Worm (Caenorhabditis elegans): Measurements from ENCODE around the gene sdc-1.
A peak's percentile ranks its signal among the peaks of the same experiment; 100 is the strongest.

The sdc-1 gene

ce11 chrX:16271147-16271546 lies 4.4 kb upstream of the sdc-1 start (continued):
- TF ChIP-seq F13H6.1 (tag; optimal IDR thresholded peaks at IDR 0.05) = peak; percentile 17
- no peak for TF ChIP-seq lin-11 (tag; optimal IDR thresholded peaks at IDR 0.05)
- TF ChIP-seq nhr-129 (tag; optimal IDR thresholded peaks at IDR 0.05) = peak; percentile 23
- no peak for TF ChIP-seq Y55F3AM.14 (GFP tag; optimal IDR thresholded peaks at IDR 0.05)

- TF ChIP-seq ztf-11 (tag; optimal IDR thresholded peaks at IDR 0.05) = no peak
- TF ChIP-seq lin-39 (tag; optimal IDR thresholded peaks at IDR 0.05) = no peak
- no peak for TF ChIP-seq snpc-4 (tag; optimal IDR thresholded peaks at IDR 0.05)
- TF ChIP-seq peb-1 (tag; optimal IDR thresholded peaks at IDR 0.05) = no peak
- no peak for TF ChIP-seq nhr-237 (tag; optimal IDR thresholded peaks at IDR 0.05)
- no peak for TF ChIP-seq aly-2 (tag; optimal IDR thresholded peaks at IDR 0.05)
Measured at ce11 chrX:16283103-16283502, 7.5 kb downstream of the sdc-1 start, which contains the start of gene F52E10.2. Gene F52E10.2 (minus strand): TSS chrX:16283203.

- TF ChIP-seq sma-3 (GFP tag; optimal IDR thresholded peaks at IDR 0.05) = peak; percentile 0
- TF ChIP-seq snpc-4 (tag; optimal IDR thresholded peaks at IDR 0.05) = no peak
Measured at ce11 chrX:16285151-16285550, 9.6 kb downstream of the sdc-1 start.

ce11 chrX:16289635-16290034 lies 14.1 kb downstream of the sdc-1 start:
- TF ChIP-seq R02D3.7 (tag; optimal IDR thresholded peaks at IDR 0.05) (no peak), ztf-1 (GFP tag; conservative IDR thresholded peaks at IDR 0.05) (no peak), snpc-4 (tag; optimal IDR thresholded peaks at IDR 0.05) (peak; percentile 75)

ce11 chrX:16290536-16290935 lies 15.0 kb downstream of the sdc-1 start:
- TF ChIP-seq sma-3 (GFP tag; optimal IDR thresholded peaks at IDR 0.05) (peak; percentile 11), crh-2 (tag; optimal IDR thresholded peaks at IDR 0.05) (peak; percentile 25), sma-9 (GFP tag; optimal IDR thresholded peaks at IDR 0.05) (peak; percentile 70), sma-9 (tag; optimal IDR thresholded peaks at IDR 0.05) (no peak), nhr-25 (tag; optimal IDR thresholded peaks at IDR 0.05) (peak; percentile 72), nhr-12 (tag; optimal IDR thresholded peaks at IDR 0.05) (no peak)

ce11 chrX:16292933-16293332 lies 17.4 kb downstream of the sdc-1 start, which contains the start of gene F52E10.4:
Gene F52E10.4 (minus strand): TSS chrX:16293033.
- no peak for TF ChIP-seq nhr-77 (tag; optimal IDR thresholded peaks at IDR 0.05)
- TF ChIP-seq peb-1 (tag; optimal IDR thresholded peaks at IDR 0.05) = no peak
- no peak for TF ChIP-seq Y55F3AM.14 (GFP tag; optimal IDR thresholded peaks at IDR 0.05)
- TF ChIP-seq nhr-23 (tag; optimal IDR thresholded peaks at IDR 0.05) = no peak
- TF ChIP-seq nhr-6 (tag; optimal IDR thresholded peaks at IDR 0.05) = no peak
- TF ChIP-seq nhr-129 (tag; optimal IDR thresholded peaks at IDR 0.05) = no peak
- no peak for TF ChIP-seq nhr-25 (tag; optimal IDR thresholded peaks at IDR 0.05)
- TF ChIP-seq zag-1 (tag; optimal IDR thresholded peaks at IDR 0.05) = no peak
- TF ChIP-seq nhr-21 (tag; optimal IDR thresholded peaks at IDR 0.05) = no peak
- TF ChIP-seq sma-9 (GFP tag; optimal IDR thresholded peaks at IDR 0.05) = no peak
- no peak for TF ChIP-seq sma-9 (tag; optimal IDR thresholded peaks at IDR 0.05)
- TF ChIP-seq nhr-237 (tag; optimal IDR thresholded peaks at IDR 0.05) = no peak
- TF ChIP-seq C34F6.9 (tag; optimal IDR thresholded peaks at IDR 0.05) = no peak
- TF ChIP-seq unc-39 (tag; optimal IDR thresholded peaks at IDR 0.05) = no peak
- no peak for TF ChIP-seq fos-1 (tag; optimal IDR thresholded peaks at IDR 0.05)
- no peak for TF ChIP-seq ceh-82 (tag; optimal IDR thresholded peaks at IDR 0.05)
- no peak for TF ChIP-seq aly-2 (tag; optimal IDR thresholded peaks at IDR 0.05)
- no peak for TF ChIP-seq mab-5 (tag; optimal IDR thresholded peaks at IDR 0.05)
- no peak for TF ChIP-seq lsy-2 (tag; optimal IDR thresholded peaks at IDR 0.05)
- no peak for TF ChIP-seq egl-27 (tag; optimal IDR thresholded peaks at IDR 0.05)

- peak; percentile 6 for TF ChIP-seq nhr-129 (tag; optimal IDR thresholded peaks at IDR 0.05)
- no peak for TF ChIP-seq dmd-4 (tag; optimal IDR thresholded peaks at IDR 0.05)
- TF ChIP-seq lin-13 (GFP tag; optimal IDR thresholded peaks at IDR 0.05) = no peak
- TF ChIP-seq ceh-82 (tag; optimal IDR thresholded peaks at IDR 0.05) = no peak
Measured at ce11 chrX:16297123-16297522, 21.6 kb downstream of the sdc-1 start.

Data from whole organism, L2 larva.